Worm (Caenorhabditis elegans) whole organism, L3 larva: ENCODE measurements around the gene Y53F4B.7.
"Not testable (repeated sequence)": the region's sequence is repeated elsewhere in the genome, so short reads cannot be mapped to it uniquely, and the experiment has no call there.

ENCODE experiments used
- R02D3.7 ChIP-seq: fragments of 150-350 bp; optimal IDR thresholded peaks from 2 replicates; lab custom pipeline; 2014; ENCODE audit warnings: missing biosample characterization, missing genetic modification characterization
- ZK546.5 ChIP-seq: sonication (generic microtip); optimal IDR thresholded peaks from 2 replicates; lab custom pipeline; 2017; ENCODE audit warnings: missing biosample characterization, missing genetic modification characterization
- aly-2 ChIP-seq: fragments of 150-350 bp; optimal IDR thresholded peaks from 2 replicates; lab custom pipeline; 2014; ENCODE audit warnings: missing biosample characterization, missing genetic modification characterization
- ama-1 ChIP-seq: fragments of 150-350 bp; optimal IDR thresholded peaks from 2 replicates; lab custom pipeline; 2018
- ceh-16 ChIP-seq: sonication (generic microtip); optimal IDR thresholded peaks from 2 replicates; lab custom pipeline; 2017; ENCODE audit warnings: missing biosample characterization, missing genetic modification characterization
- ceh-28 ChIP-seq: fragments of 150-350 bp; optimal IDR thresholded peaks from 2 replicates; lab custom pipeline; 2014; ENCODE audit warnings: missing biosample characterization, missing genetic modification reagents, missing genetic modification characterization
- ceh-82 ChIP-seq: fragments of 150-350 bp; optimal IDR thresholded peaks from 2 replicates; lab custom pipeline; 2014; ENCODE audit warnings: missing biosample characterization, missing genetic modification characterization
- ceh-9 ChIP-seq: sonication (generic microtip); optimal IDR thresholded peaks from 2 replicates; lab custom pipeline; 2018; ENCODE audit warnings: missing biosample characterization, missing genetic modification characterization
- daf-12 ChIP-seq: fragments of 150-350 bp; optimal IDR thresholded peaks from 2 replicates; lab custom pipeline; 2014; ENCODE audit warnings: missing biosample characterization, missing genetic modification reagents, missing genetic modification characterization
- egl-27 ChIP-seq: sonication (generic microtip); optimal IDR thresholded peaks from 4 replicates; lab custom pipeline; 2017; ENCODE audit warnings: missing biosample characterization, missing genetic modification reagents, missing genetic modification characterization
- egl-5 ChIP-seq: fragments of 150-350 bp; optimal IDR thresholded peaks from 2 replicates; lab custom pipeline; 2017; ENCODE audit warnings: missing biosample characterization, missing genetic modification reagents, missing genetic modification characterization, inconsistent platforms
- elt-1 ChIP-seq: fragments of 150-350 bp; optimal IDR thresholded peaks from 2 replicates; lab custom pipeline; 2014; ENCODE audit warnings: missing biosample characterization, missing genetic modification characterization
- elt-3 ChIP-seq, 3 experiments: fragments of 150-350 bp in 1 of 3; sonication (generic microtip) in 2 of 3; optimal IDR thresholded peaks; 2 replicates in 2 of 3; 4 replicates in 1 of 3; lab custom pipeline; 2014 to 2017; ENCODE audit warnings: missing biosample characterization in 3 of 3, missing genetic modification characterization in 3 of 3
- fkh-10 ChIP-seq: sonication (generic microtip); optimal IDR thresholded peaks from 2 replicates; lab custom pipeline; 2017; ENCODE audit warnings: missing biosample characterization, missing genetic modification reagents, missing genetic modification characterization
- fkh-2 ChIP-seq: fragments of 150-350 bp; optimal IDR thresholded peaks from 2 replicates; lab custom pipeline; 2014; ENCODE audit warnings: missing biosample characterization, missing genetic modification reagents, missing genetic modification characterization
- fos-1 ChIP-seq: fragments of 150-350 bp; optimal IDR thresholded peaks from 2 replicates; lab custom pipeline; 2014; ENCODE audit warnings: missing biosample characterization, missing genetic modification characterization
- hmg-11 ChIP-seq: sonication (generic microtip); optimal IDR thresholded peaks from 2 replicates; lab custom pipeline; 2016; ENCODE audit warnings: missing genetic modification characterization, missing compliant biosample characterization
- lin-15B ChIP-seq: fragments of 150-350 bp; optimal IDR thresholded peaks from 2 replicates; lab custom pipeline; 2014; ENCODE audit warnings: missing biosample characterization, missing genetic modification characterization
- lin-39 ChIP-seq: fragments of 150-350 bp; optimal IDR thresholded peaks from 2 replicates; lab custom pipeline; 2018; ENCODE audit warnings: missing biosample characterization, missing genetic modification reagents, missing genetic modification characterization
- lsy-12 ChIP-seq: sonication (generic microtip); optimal IDR thresholded peaks from 2 replicates; lab custom pipeline; 2016; ENCODE audit warnings: mild to moderate bottlenecking, missing genetic modification characterization, missing compliant biosample characterization
- mml-1 ChIP-seq: fragments of 150-350 bp; sonication (generic microtip); optimal IDR thresholded peaks from 3 replicates; lab custom pipeline; 2014; ENCODE audit warnings: missing biosample characterization, missing genetic modification characterization
- nfya-1 ChIP-seq: sonication (generic microtip); optimal IDR thresholded peaks from 2 replicates; lab custom pipeline; 2017; ENCODE audit warnings: missing genetic modification characterization, mild to moderate bottlenecking, missing compliant biosample characterization, antibody characterized with exemption, moderate library complexity; ENCODE audit not compliant: insufficient read depth
- nhr-12 ChIP-seq: fragments of 150-350 bp; optimal IDR thresholded peaks from 2 replicates; lab custom pipeline; 2014; ENCODE audit warnings: missing biosample characterization, missing genetic modification characterization
- nhr-23 ChIP-seq: fragments of 150-350 bp; optimal IDR thresholded peaks from 2 replicates; lab custom pipeline; 2014; ENCODE audit warnings: missing biosample characterization, missing genetic modification reagents, missing genetic modification characterization
- nhr-237 ChIP-seq: fragments of 150-350 bp; optimal IDR thresholded peaks from 2 replicates; lab custom pipeline; 2014; ENCODE audit warnings: missing biosample characterization, missing genetic modification characterization
- nhr-25 ChIP-seq: sonication (generic microtip); optimal IDR thresholded peaks from 2 replicates; lab custom pipeline; 2017; ENCODE audit warnings: missing biosample characterization, missing genetic modification characterization
- nhr-43 ChIP-seq: sonication (generic microtip); optimal IDR thresholded peaks from 2 replicates; lab custom pipeline; 2016; ENCODE audit warnings: mild to moderate bottlenecking, missing genetic modification characterization, missing compliant biosample characterization; ENCODE audit not compliant: poor library complexity, severe bottlenecking
- nhr-67 ChIP-seq: fragments of 150-350 bp; optimal IDR thresholded peaks from 2 replicates; lab custom pipeline; 2014; ENCODE audit warnings: missing biosample characterization, missing genetic modification characterization
- sea-2 ChIP-seq: fragments of 150-350 bp; sonication (generic microtip); optimal IDR thresholded peaks from 4 replicates; lab custom pipeline; 2014; ENCODE audit warnings: missing biosample characterization, missing genetic modification reagents, missing genetic modification characterization
- skn-1 ChIP-seq: fragments of 150-350 bp; optimal IDR thresholded peaks from 2 replicates; lab custom pipeline; 2014; ENCODE audit warnings: missing biosample characterization, missing genetic modification characterization
- tbx-2 ChIP-seq: sonication (generic microtip); optimal IDR thresholded peaks from 2 replicates; lab custom pipeline; 2016; ENCODE audit warnings: mild to moderate bottlenecking, missing genetic modification characterization, missing compliant biosample characterization
- unc-62 ChIP-seq: fragments of 150-350 bp; sonication (generic microtip); optimal IDR thresholded peaks from 4 replicates; lab custom pipeline; 2014; ENCODE audit warnings: missing biosample characterization, missing genetic modification reagents, missing genetic modification characterization
- zag-1 ChIP-seq: fragments of 150-350 bp; optimal IDR thresholded peaks from 2 replicates; lab custom pipeline; 2014; ENCODE audit warnings: missing biosample characterization, missing genetic modification characterization
- ztf-11 ChIP-seq: fragments of 150-350 bp; optimal IDR thresholded peaks from 2 replicates; lab custom pipeline; 2014; ENCODE audit warnings: missing biosample characterization, missing genetic modification characterization
- ztf-4 ChIP-seq: fragments of 150-350 bp; optimal IDR thresholded peaks from 2 replicates; lab custom pipeline; 2014; ENCODE audit warnings: missing biosample characterization, missing genetic modification characterization

The Y53F4B.7 gene

DNA sequence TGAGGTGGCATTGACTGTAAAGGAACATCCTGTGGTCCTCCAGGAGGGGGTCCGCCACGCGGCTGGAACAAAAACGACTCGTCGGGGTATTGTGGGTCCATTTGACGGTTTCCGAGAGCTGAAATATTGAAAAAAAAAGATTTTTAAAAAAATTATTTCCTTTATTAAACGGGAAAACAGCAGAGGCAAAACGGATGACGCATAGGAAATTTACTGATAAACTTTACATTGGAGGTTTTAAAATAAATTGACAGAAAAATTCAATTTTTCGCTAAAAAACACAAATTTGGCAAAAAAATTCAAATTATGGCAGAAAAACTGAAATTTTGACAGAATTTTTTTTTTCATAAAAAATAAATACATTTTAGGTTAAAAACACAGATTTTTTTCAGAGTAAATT is 8.8 kb upstream of the Y53F4B.7 start, which contains the start of gene Y53F4B.5:
Gene Y53F4B.5 (minus strand): TSS at position 101 of the 400 bp plus-strand sequence.
- TF ChIP-seq nhr-237 (tag; lab: Kevin White, UChicago) (no peak), fkh-10 (GFP tag; lab: Kevin White, UChicago) (no peak)

DNA sequence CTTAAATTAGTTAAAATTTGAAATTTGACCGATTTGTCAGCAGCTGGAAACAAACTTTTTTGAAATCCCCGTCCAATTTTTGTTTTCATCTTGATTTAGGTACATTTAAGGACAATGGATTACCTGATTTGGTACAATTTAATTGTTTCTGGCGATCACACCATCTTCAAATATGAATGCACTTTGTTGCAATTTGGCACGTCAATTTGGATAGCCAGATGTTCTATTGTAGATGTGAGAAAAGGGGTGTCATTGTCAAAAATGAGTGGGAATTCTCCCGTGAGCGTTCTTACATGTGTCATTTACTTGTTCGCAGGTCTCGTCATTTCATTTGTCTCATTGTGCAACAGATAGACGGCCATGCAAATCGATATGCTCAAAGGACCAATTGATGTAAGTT is 4.5 kb upstream of the Y53F4B.7 start, which contains the start of gene Y53F4B.43:
Gene Y53F4B.43 (plus strand): TSS at position 301 of the 400 bp plus-strand sequence.
- not testable (repeated sequence) for TF ChIP-seq skn-1 (tag; lab: Kevin White, UChicago); sea-2 (GFP tag; lab: Kevin White, UChicago); nfya-1 (tag; lab: Kevin White, UChicago)

ce11 chrII:15003410-15003809 is 10.7 kb downstream of the Y53F4B.7 start, which contains the start of gene Y53F4B.10:
Gene Y53F4B.10, minus strand, starts transcription at chrII:15003510.
- TF ChIP-seq lsy-12 (tag; lab: Kevin White, UChicago), result no peak
- TF ChIP-seq ztf-4 (tag; lab: Kevin White, UChicago), result no peak
- TF ChIP-seq zag-1 (tag; lab: Kevin White, UChicago), result no peak
- no peak for TF ChIP-seq ceh-28
- no peak for TF ChIP-seq elt-1 (tag; lab: Kevin White, UChicago)
- no peak for TF ChIP-seq egl-27 (tag; lab: Kevin White, UChicago)
- TF ChIP-seq lin-15B (tag; lab: Kevin White, UChicago), result no peak
- TF ChIP-seq tbx-2, result no peak
- no peak for TF ChIP-seq egl-5 (tag; lab: Kevin White, UChicago)
- no peak for TF ChIP-seq R02D3.7

DNA sequence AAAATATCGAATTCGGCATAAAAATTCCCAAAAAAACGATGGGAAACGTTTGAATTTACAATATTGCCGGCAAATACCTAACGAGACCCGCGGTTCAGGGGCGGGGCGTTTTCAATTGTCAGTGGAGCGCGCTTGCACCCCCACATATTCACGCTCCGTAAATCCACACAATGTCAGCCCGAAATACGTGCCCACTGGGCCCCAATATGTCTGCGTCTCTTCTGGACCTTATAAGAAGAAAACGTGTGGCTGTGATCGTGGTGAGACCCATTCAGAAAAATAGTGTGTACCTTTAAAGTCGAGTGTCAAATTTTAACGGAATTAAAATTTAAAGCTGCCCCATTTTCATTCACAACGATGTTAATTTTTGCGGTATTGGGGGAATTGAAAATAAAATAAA is 11.8 kb downstream of the Y53F4B.7 start:
- TF ChIP-seq hmg-11 (tag; lab: Kevin White, UChicago) (no peak), lin-15B (tag; lab: Kevin White, UChicago) (peak; percentile 34), egl-5 (tag; lab: Kevin White, UChicago) (no peak), ama-1 (no peak), lsy-12 (tag; lab: Kevin White, UChicago) (no peak), R02D3.7 (peak; percentile 36)

ce11 chrII:15005118-15005517 is 12.4 kb downstream of the Y53F4B.7 start:
- TF ChIP-seq fos-1 (tag; lab: Kevin White, UChicago), result no peak
- no peak for TF ChIP-seq ZK546.5 (tag; lab: Kevin White, UChicago)
- TF ChIP-seq zag-1 (tag; lab: Kevin White, UChicago), result no peak
- no peak for TF ChIP-seq nhr-23 (tag; lab: Kevin White, UChicago)
- TF ChIP-seq tbx-2, result no peak
- no peak for TF ChIP-seq nhr-25
- no peak for TF ChIP-seq elt-3 (tag; optimal IDR thresholded peaks at IDR 0.05; lab: Kevin White, UChicago)
- no peak for TF ChIP-seq R02D3.7
- no peak for TF ChIP-seq sea-2 (GFP tag; lab: Kevin White, UChicago)
- TF ChIP-seq ztf-11 (tag; lab: Kevin White, UChicago), result no peak
- TF ChIP-seq elt-1 (tag; lab: Kevin White, UChicago), result no peak
- no peak for TF ChIP-seq daf-12 (tag; lab: Kevin White, UChicago)

ce11 chrII:15008481-15009057 is 15.9 kb downstream of the Y53F4B.7 start:
- TF ChIP-seq nhr-67 (tag; lab: Kevin White, UChicago) (no peak), skn-1 (tag; lab: Kevin White, UChicago) (no peak), ama-1 (no peak)

DNA sequence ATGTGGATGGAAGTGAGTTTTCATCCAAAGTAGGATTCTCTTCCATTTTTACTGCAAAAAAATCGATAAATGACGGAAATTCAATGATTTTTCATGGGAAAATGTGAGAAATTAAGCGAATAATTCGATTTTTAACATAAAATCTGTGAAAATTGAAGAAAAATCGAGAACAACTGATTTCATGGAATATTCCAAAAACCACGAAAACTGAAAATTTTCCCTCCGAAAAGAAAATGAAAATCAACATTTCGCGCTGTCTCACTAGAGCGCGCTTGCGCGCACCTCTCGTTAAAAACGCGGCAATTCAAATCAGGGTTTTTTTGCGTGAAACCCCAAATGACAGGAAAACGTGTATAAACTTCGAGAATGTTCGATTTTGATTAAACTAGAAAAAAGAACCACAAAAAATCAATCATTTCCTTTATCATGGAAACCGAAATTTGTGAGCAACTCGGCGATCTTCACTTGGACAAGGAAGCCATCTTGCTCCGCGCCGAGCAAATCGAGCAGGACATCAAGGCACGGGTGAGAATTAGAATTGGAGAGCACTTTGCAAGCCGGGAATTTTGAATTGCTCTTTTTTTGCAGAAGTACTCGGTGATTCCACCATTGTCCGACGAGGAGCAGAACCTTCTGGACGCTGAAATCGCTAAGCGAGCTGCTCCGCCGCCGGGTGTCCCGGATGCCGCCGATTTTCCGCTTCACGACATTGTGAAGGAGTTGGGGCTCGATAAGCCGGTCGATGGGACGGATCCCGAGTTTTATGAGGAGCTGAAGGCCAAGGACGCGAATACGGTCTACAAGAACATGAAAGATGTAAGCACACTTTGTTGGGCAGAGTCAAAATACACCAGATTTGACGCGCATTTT is 17.9 kb downstream of the Y53F4B.7 start, which contains the start of the genes Y53F4B.9 and Y53F4B.11:
Gene Y53F4B.9 (minus strand): TSS at position 51 of the 870 bp plus-strand sequence.
Gene Y53F4B.11 (plus strand): TSS at position 383 of the 870 bp plus-strand sequence.
- TF ChIP-seq nhr-23 (tag; lab: Kevin White, UChicago) (peak; percentile 73), fkh-2 (tag; lab: Kevin White, UChicago) (no peak), daf-12 (tag; lab: Kevin White, UChicago) (no peak), ceh-82 (tag; lab: Kevin White, UChicago) (peak; percentile 47), nhr-43 (tag; lab: Kevin White, UChicago) (no peak), lin-39 (peak; percentile 77), fos-1 (tag; lab: Kevin White, UChicago) (no peak), unc-62 (GFP tag; lab: Kevin White, UChicago) (no peak), lsy-12 (tag; lab: Kevin White, UChicago) (peak; percentile 26), ceh-16 (tag; lab: Kevin White, UChicago) (no peak), elt-1 (tag; lab: Kevin White, UChicago) (no peak), elt-3 (tag; optimal IDR thresholded peaks at IDR 0.05; lab: Kevin White, UChicago) (no peak), nhr-25 (peak; percentile 59), ceh-9 (tag; lab: Kevin White, UChicago) (no peak), tbx-2 (no peak), nhr-237 (tag; lab: Kevin White, UChicago) (no peak), nhr-12 (tag; lab: Kevin White, UChicago) (no peak), egl-27 (tag; lab: Kevin White, UChicago) (no peak), nfya-1 (tag; lab: Kevin White, UChicago) (peak; percentile 88), aly-2 (tag; lab: Kevin White, UChicago) (no peak), mml-1 (no peak), fkh-10 (GFP tag; lab: Kevin White, UChicago) (no peak)
